Worm (Caenorhabditis elegans) whole organism, L4 larva: ENCODE data around the gene sel-12.
A peak's percentile ranks its signal among the peaks of the same experiment; 100 is the strongest.

Source experiments
- D1046.2 ChIP-seq: fragments of 200-800 bp; sonication (Bioruptor generic); IDR thresholded peaks from 2 replicates; pipeline ENCODE4 v1.3.6; 2022; ENCODE audit warnings: missing genetic modification characterization, missing compliant biosample characterization
- F37D6.2 ChIP-seq: sonication (generic microtip); optimal IDR thresholded peaks from 2 replicates; lab custom pipeline; 2016; ENCODE audit warnings: mild to moderate bottlenecking, missing genetic modification characterization, missing compliant biosample characterization
- F44E2.7 ChIP-seq: fragments of 200-800 bp; sonication (Bioruptor generic); IDR thresholded peaks from 2 replicates; pipeline ENCODE4 v2.1.2; 2022; ENCODE audit warnings: missing genetic modification characterization, missing compliant biosample characterization
- F49E8.2 ChIP-seq: sonication (generic microtip); optimal IDR thresholded peaks from 2 replicates; lab custom pipeline; 2016; ENCODE audit warnings: missing compliant biosample characterization, mild to moderate bottlenecking, missing genetic modification characterization, borderline replicate concordance
- T20F7.1 ChIP-seq: fragments of 200-800 bp; sonication (Bioruptor generic); optimal IDR thresholded peaks from 2 replicates; lab custom pipeline; 2018; ENCODE audit warnings: mild to moderate bottlenecking, missing genetic modification characterization, missing compliant biosample characterization
- Y105C5A.15 ChIP-seq: fragments of 200-800 bp; sonication (Bioruptor generic); IDR thresholded peaks from 2 replicates; pipeline ENCODE4 v1.3.6; 2022; ENCODE audit warnings: missing genetic modification characterization, missing compliant biosample characterization
- ZK546.5 ChIP-seq, 2 experiments: sonication (generic microtip); optimal IDR thresholded peaks; 2 replicates each; lab custom pipeline; 2017; ENCODE audit warnings: missing biosample characterization in 2 of 2, missing genetic modification characterization in 2 of 2
- aly-2 ChIP-seq: sonication (generic microtip); optimal IDR thresholded peaks from 2 replicates; lab custom pipeline; 2018; ENCODE audit warnings: missing biosample characterization, missing genetic modification characterization
- ama-1 ChIP-seq: fragments of 150-350 bp; optimal IDR thresholded peaks from 2 replicates; lab custom pipeline; 2014; ENCODE audit warnings: inconsistent platforms, mixed read lengths
- attf-4 ChIP-seq: sonication (generic microtip); optimal IDR thresholded peaks from 3 replicates; lab custom pipeline; 2017; ENCODE audit warnings: missing biosample characterization, missing genetic modification characterization
- ceh-20 ChIP-seq: fragments of 200-800 bp; sonication (Bioruptor generic); IDR thresholded peaks from 2 replicates; pipeline ENCODE4 v1.3.6; 2022; ENCODE audit warnings: missing genetic modification reagents, missing genetic modification characterization, missing compliant biosample characterization
- ceh-28 ChIP-seq: fragments of 150-350 bp; optimal IDR thresholded peaks from 2 replicates; lab custom pipeline; 2014; ENCODE audit warnings: missing biosample characterization, missing genetic modification reagents, missing genetic modification characterization
- ceh-32 ChIP-seq: sonication (generic microtip); optimal IDR thresholded peaks from 2 replicates; lab custom pipeline; 2016; ENCODE audit warnings: mild to moderate bottlenecking, missing genetic modification characterization, missing compliant biosample characterization; ENCODE audit not compliant: poor library complexity
- ceh-44 ChIP-seq: fragments of 200-800 bp; sonication (Bioruptor generic); IDR thresholded peaks from 2 replicates; pipeline ENCODE4 v1.3.6; 2022; ENCODE audit warnings: missing genetic modification reagents, missing genetic modification characterization, missing compliant biosample characterization
- ctbp-1 ChIP-seq: fragments of 200-800 bp; sonication (Bioruptor generic); IDR thresholded peaks from 2 replicates; pipeline ENCODE4 v1.3.6; 2022; ENCODE audit warnings: missing genetic modification reagents, missing genetic modification characterization, missing compliant biosample characterization
- daf-12 ChIP-seq: fragments of 150-350 bp; optimal IDR thresholded peaks from 2 replicates; lab custom pipeline; 2014; ENCODE audit warnings: missing biosample characterization, missing genetic modification reagents, missing genetic modification characterization
- daf-16 ChIP-seq, 3 experiments: sonication (generic microtip); optimal IDR thresholded peaks; 2 replicates each; lab custom pipeline; 2016 to 2017; ENCODE audit warnings: missing genetic modification characterization in 3 of 3, missing genetic modification reagents in 3 of 3, mild to moderate bottlenecking in 2 of 3, missing compliant biosample characterization in 2 of 3, missing biosample characterization in 1 of 3, moderate library complexity in 1 of 3
- daf-19 ChIP-seq: fragments of 200-800 bp; sonication (Bioruptor generic); conservative IDR thresholded peaks from 2 replicates; pipeline ENCODE4 v1.3.6; 2022; ENCODE audit warnings: missing genetic modification characterization, missing compliant biosample characterization
- dmd-6 ChIP-seq: fragments of 200-800 bp; sonication (Bioruptor generic); IDR thresholded peaks from 2 replicates; pipeline ENCODE4 v1.3.6; 2022; ENCODE audit warnings: missing genetic modification reagents, missing genetic modification characterization, missing compliant biosample characterization
- dmd-8 ChIP-seq: fragments of 200-800 bp; sonication (Bioruptor generic); IDR thresholded peaks from 2 replicates; pipeline ENCODE4 v1.3.6; 2022; ENCODE audit warnings: missing genetic modification characterization, missing compliant biosample characterization
- dmd-9 ChIP-seq: fragments of 200-800 bp; sonication (Bioruptor generic); IDR thresholded peaks from 2 replicates; pipeline ENCODE4 v1.3.6; 2022; ENCODE audit warnings: missing genetic modification reagents, missing genetic modification characterization, missing compliant biosample characterization
- dpl-1 ChIP-seq: fragments of 150-350 bp; optimal IDR thresholded peaks from 2 replicates; lab custom pipeline; 2014; ENCODE audit warnings: missing biosample characterization, missing genetic modification reagents, missing genetic modification characterization
- fkh-10 ChIP-seq: fragments of 150-350 bp; optimal IDR thresholded peaks from 2 replicates; lab custom pipeline; 2014; ENCODE audit warnings: missing biosample characterization, missing genetic modification reagents, missing genetic modification characterization
- gei-8 ChIP-seq: fragments of 200-800 bp; sonication (Bioruptor generic); optimal IDR thresholded peaks from 2 replicates; lab custom pipeline; 2018; ENCODE audit warnings: mild to moderate bottlenecking, missing genetic modification characterization, missing compliant biosample characterization
- hlh-11 ChIP-seq: fragments of 200-800 bp; sonication (Bioruptor generic); optimal IDR thresholded peaks from 2 replicates; lab custom pipeline; 2018; ENCODE audit warnings: mild to moderate bottlenecking, missing genetic modification characterization, missing compliant biosample characterization
- hlh-30 ChIP-seq: sonication (generic microtip); optimal IDR thresholded peaks from 2 replicates; lab custom pipeline; 2017; ENCODE audit warnings: antibody characterized with exemption, mild to moderate bottlenecking, missing genetic modification characterization, missing compliant biosample characterization; ENCODE audit not compliant: insufficient read depth
- hmg-1.1 ChIP-seq: fragments of 200-800 bp; sonication (Bioruptor generic); IDR thresholded peaks from 2 replicates; pipeline ENCODE4 v1.3.6; 2022; ENCODE audit warnings: missing genetic modification reagents, missing genetic modification characterization, missing compliant biosample characterization
- lin-29 ChIP-seq: fragments of 200-800 bp; sonication (Bioruptor generic); IDR thresholded peaks from 2 replicates; pipeline ENCODE4 v1.3.6; 2022; ENCODE audit warnings: missing genetic modification reagents, missing genetic modification characterization, missing compliant biosample characterization
- lin-38 ChIP-seq: fragments of 200-800 bp; sonication (Bioruptor generic); IDR thresholded peaks from 2 replicates; pipeline ENCODE4 v1.3.6; 2022; ENCODE audit warnings: missing genetic modification reagents, missing genetic modification characterization, missing compliant biosample characterization
- lin-39 ChIP-seq: fragments of 150-350 bp; optimal IDR thresholded peaks from 2 replicates; lab custom pipeline; 2014; ENCODE audit warnings: missing biosample characterization, missing genetic modification reagents, missing genetic modification characterization
- lir-3 ChIP-seq: sonication (generic microtip); optimal IDR thresholded peaks from 2 replicates; lab custom pipeline; 2016; ENCODE audit warnings: mild to moderate bottlenecking, missing genetic modification characterization, missing compliant biosample characterization
- lsy-2 ChIP-seq, 2 experiments: fragments of 150-350 bp in 1 of 2; sonication (generic microtip) in 1 of 2; optimal IDR thresholded peaks; 2 replicates each; lab custom pipeline; 2014 to 2017; ENCODE audit warnings: missing biosample characterization in 2 of 2, missing genetic modification characterization in 2 of 2
- madf-9 ChIP-seq: fragments of 200-800 bp; sonication (Bioruptor generic); conservative IDR thresholded peaks from 2 replicates; pipeline ENCODE4 v1.3.6; 2022; ENCODE audit warnings: missing genetic modification reagents, missing genetic modification characterization, missing compliant biosample characterization
- mdt-29 ChIP-seq: fragments of 200-800 bp; sonication (Bioruptor generic); IDR thresholded peaks from 2 replicates; pipeline ENCODE4 v1.3.6; 2022; ENCODE audit warnings: missing genetic modification reagents, missing genetic modification characterization, missing compliant biosample characterization
- mep-1 ChIP-seq: fragments of 150-350 bp; sonication (generic microtip); optimal IDR thresholded peaks from 3 replicates; lab custom pipeline; 2014; ENCODE audit warnings: missing biosample characterization, missing genetic modification characterization
- mxl-2 ChIP-seq: fragments of 200-800 bp; sonication (Bioruptor generic); conservative IDR thresholded peaks from 2 replicates; pipeline ENCODE4 v1.3.6; 2022; ENCODE audit warnings: missing genetic modification reagents, missing genetic modification characterization, missing compliant biosample characterization
- mxl-3 ChIP-seq: fragments of 200-800 bp; sonication (Bioruptor generic); optimal IDR thresholded peaks from 2 replicates; lab custom pipeline; 2018; ENCODE audit warnings: mild to moderate bottlenecking, missing genetic modification characterization, missing compliant biosample characterization
- nhr-11 ChIP-seq: fragments of 150-350 bp; optimal IDR thresholded peaks from 2 replicates; lab custom pipeline; 2014; ENCODE audit warnings: missing biosample characterization, missing genetic modification characterization
- nhr-41 ChIP-seq: fragments of 200-800 bp; sonication (Bioruptor generic); IDR thresholded peaks from 2 replicates; pipeline ENCODE4 v1.3.6; 2022; ENCODE audit warnings: missing genetic modification reagents, missing genetic modification characterization, missing compliant biosample characterization
- nhr-42 ChIP-seq: fragments of 200-800 bp; sonication (Bioruptor generic); IDR thresholded peaks from 2 replicates; pipeline ENCODE4 v1.3.6; 2022; ENCODE audit warnings: missing genetic modification characterization, missing compliant biosample characterization
- nhr-48 ChIP-seq: sonication (generic microtip); optimal IDR thresholded peaks from 2 replicates; lab custom pipeline; 2016; ENCODE audit warnings: mild to moderate bottlenecking, missing genetic modification characterization, missing compliant biosample characterization
- nhr-77 ChIP-seq: fragments of 150-350 bp; optimal IDR thresholded peaks from 2 replicates; lab custom pipeline; 2014; ENCODE audit warnings: missing biosample characterization, missing genetic modification characterization
- pha-4 ChIP-seq, 2 experiments: fragments of 150-350 bp in 1 of 2; fragments of 200-800 bp in 1 of 2; sonication (Bioruptor generic) in 1 of 2; IDR thresholded peaks in 1 of 2; optimal IDR thresholded peaks in 1 of 2; 2 replicates each; pipeline versions ENCODE4 v1.3.6 to Lab custom; 2014 to 2022; ENCODE audit warnings: missing genetic modification characterization in 2 of 2, missing genetic modification reagents in 2 of 2, missing biosample characterization in 1 of 2, missing compliant biosample characterization in 1 of 2
- pqm-1 ChIP-seq: sonication (generic microtip); optimal IDR thresholded peaks from 2 replicates; lab custom pipeline; 2017; ENCODE audit warnings: missing biosample characterization, missing genetic modification characterization
- rbr-2 ChIP-seq: sonication (generic microtip); optimal IDR thresholded peaks from 2 replicates; lab custom pipeline; 2016; ENCODE audit warnings: missing genotype, missing genetic modification characterization, missing compliant biosample characterization
- saeg-2 ChIP-seq: fragments of 200-800 bp; sonication (Bioruptor generic); IDR thresholded peaks from 2 replicates; pipeline ENCODE4 v1.3.6; 2022; ENCODE audit warnings: missing genetic modification reagents, missing genetic modification characterization, missing compliant biosample characterization
- skn-1 ChIP-seq: fragments of 150-350 bp; optimal IDR thresholded peaks from 2 replicates; lab custom pipeline; 2014; ENCODE audit warnings: missing biosample characterization, missing genetic modification characterization
- snpc-4 ChIP-seq: fragments of 150-350 bp; optimal IDR thresholded peaks from 2 replicates; lab custom pipeline; 2014; ENCODE audit warnings: missing biosample characterization, missing genetic modification characterization
- tra-1 ChIP-seq: fragments of 200-800 bp; sonication (Bioruptor generic); IDR thresholded peaks from 2 replicates; pipeline ENCODE4 v1.3.6; 2022; ENCODE audit warnings: missing genetic modification reagents, missing genetic modification characterization, missing compliant biosample characterization
- unc-130 ChIP-seq: sonication (generic microtip); optimal IDR thresholded peaks from 2 replicates; lab custom pipeline; 2016; ENCODE audit warnings: missing genetic modification reagents, missing genetic modification characterization, missing compliant biosample characterization
- zfp-3 ChIP-seq: fragments of 200-800 bp; sonication (Bioruptor generic); conservative IDR thresholded peaks from 2 replicates; pipeline ENCODE4 v1.3.6; 2022; ENCODE audit warnings: missing genetic modification reagents, missing genetic modification characterization, missing compliant biosample characterization

The sel-12 gene

ce11 chrX:876935-877334 lies 38.7 kb upstream of the sel-12 start, which contains the start of gene ZC13.1 (continued):
- TF ChIP-seq ceh-28 (no peak), tra-1 (GFP tag; lab: Robert Waterston, UW) (no peak), dpl-1 (peak; percentile 54), Y105C5A.15 (GFP tag; lab: Robert Waterston, UW) (no peak), pha-4 (GFP tag; IDR thresholded peaks at IDR 0.05; lab: Robert Waterston, UW) (no peak), pha-4 (tag; optimal IDR thresholded peaks at IDR 0.05; lab: Kevin White, UChicago) (peak; percentile 38), attf-4 (no peak), ama-1 (lab: Kevin White, UChicago) (peak; percentile 35), dmd-8 (GFP tag; lab: Robert Waterston, UW) (no peak), rbr-2 (tag; lab: Kevin White, UChicago) (peak; percentile 61), unc-130 (GFP tag; lab: Kevin White, UChicago) (no peak), F49E8.2 (tag; lab: Kevin White, UChicago) (no peak), dmd-9 (GFP tag; lab: Robert Waterston, UW) (no peak), lin-38 (GFP tag; lab: Robert Waterston, UW) (peak; percentile 89), daf-16 (GFP tag; optimal IDR thresholded peaks at IDR 0.05; lab: Kevin White, UChicago) (no peak), daf-16 (tag; optimal IDR thresholded peaks at IDR 0.05; lab: Kevin White, UChicago) (peak; percentile 64), ceh-32 (tag; lab: Kevin White, UChicago) (no peak), T20F7.1 (GFP tag; lab: Kevin White, UChicago) (peak; percentile 1), gei-8 (GFP tag; lab: Kevin White, UChicago) (no peak), ctbp-1 (GFP tag; lab: Robert Waterston, UW) (no peak), nhr-41 (GFP tag; lab: Robert Waterston, UW) (no peak), F44E2.7 (GFP tag; lab: Robert Waterston, UW) (no peak), nhr-77 (tag; lab: Kevin White, UChicago) (peak; percentile 81), lin-39 (tag; lab: Kevin White, UChicago) (no peak), mep-1 (tag; lab: Kevin White, UChicago) (peak; percentile 85), nhr-42 (no peak), saeg-2 (GFP tag; lab: Robert Waterston, UW) (no peak), daf-12 (tag; lab: Kevin White, UChicago) (no peak), ZK546.5 (tag; optimal IDR thresholded peaks at IDR 0.05; lab: Kevin White, UChicago) (no peak), mdt-29 (GFP tag; lab: Robert Waterston, UW) (no peak), mxl-3 (GFP tag; lab: Kevin White, UChicago) (peak; percentile 71), fkh-10 (GFP tag; lab: Kevin White, UChicago) (peak; percentile 66), ceh-20 (GFP tag; lab: Robert Waterston, UW) (no peak), D1046.2 (GFP tag; lab: Robert Waterston, UW) (no peak), ceh-44 (GFP tag; lab: Robert Waterston, UW) (no peak), lsy-2 (tag; optimal IDR thresholded peaks at IDR 0.05; lab: Kevin White, UChicago) (peak in 1 of 2 experiments; percentile 81), hmg-1.1 (GFP tag; lab: Robert Waterston, UW) (peak; percentile 80), hlh-11 (tag; lab: Kevin White, UChicago) (peak; percentile 62), lir-3 (no peak), F37D6.2 (tag; lab: Kevin White, UChicago) (no peak), pqm-1 (tag; lab: Kevin White, UChicago) (peak; percentile 65), madf-9 (GFP tag; lab: Robert Waterston, UW) (no peak), nhr-11 (peak; percentile 26), dmd-6 (0 out of 2 replicates have a peak, but pooled peaks have one; percentile 30), lin-29 (GFP tag; lab: Robert Waterston, UW) (no peak), daf-19 (no peak), snpc-4 (tag; lab: Kevin White, UChicago) (no peak), nhr-48 (tag; lab: Kevin White, UChicago) (no peak), skn-1 (tag; lab: Kevin White, UChicago) (no peak), zfp-3 (GFP tag; lab: Robert Waterston, UW) (no peak), aly-2 (no peak), hlh-30 (tag; lab: Kevin White, UChicago) (peak; percentile 50), mxl-2 (GFP tag; lab: Robert Waterston, UW) (no peak)
